Worm (Caenorhabditis elegans) whole organism, L4 larva: ENCODE results near the gene glb-21.

Experiments
- F49E8.2 ChIP-seq: sonication (generic microtip); optimal IDR thresholded peaks from 2 replicates; lab custom pipeline; 2016; ENCODE audit warnings: missing compliant biosample characterization, mild to moderate bottlenecking, missing genetic modification characterization, borderline replicate concordance
- Y105C5A.15 ChIP-seq: fragments of 200-800 bp; sonication (Bioruptor generic); IDR thresholded peaks from 2 replicates; pipeline ENCODE4 v1.3.6; 2022; ENCODE audit warnings: missing genetic modification characterization, missing compliant biosample characterization
- Y5F2A.4 ChIP-seq: fragments of 200-800 bp; sonication (Bioruptor generic); optimal IDR thresholded peaks from 2 replicates; lab custom pipeline; 2018; ENCODE audit warnings: mild to moderate bottlenecking, missing genetic modification characterization, missing compliant biosample characterization
- Y75B8A.6 ChIP-seq: fragments of 200-800 bp; sonication (Bioruptor generic); IDR thresholded peaks from 2 replicates; pipeline ENCODE4 v1.3.6; 2022; ENCODE audit warnings: missing genetic modification reagents, missing genetic modification characterization, missing compliant biosample characterization
- ZK337.2 ChIP-seq: fragments of 200-800 bp; sonication (Bioruptor generic); IDR thresholded peaks from 2 replicates; pipeline ENCODE4 v1.3.6; 2022; ENCODE audit warnings: missing genetic modification reagents, missing genetic modification characterization, missing compliant biosample characterization
- ZK546.5 ChIP-seq, 2 experiments: sonication (generic microtip); optimal IDR thresholded peaks; 2 replicates each; lab custom pipeline; 2017; ENCODE audit warnings: missing biosample characterization in 2 of 2, missing genetic modification characterization in 2 of 2
- ceh-20 ChIP-seq: fragments of 200-800 bp; sonication (Bioruptor generic); IDR thresholded peaks from 2 replicates; pipeline ENCODE4 v1.3.6; 2022; ENCODE audit warnings: missing genetic modification reagents, missing genetic modification characterization, missing compliant biosample characterization
- ceh-62 ChIP-seq: sonication (generic microtip); optimal IDR thresholded peaks from 2 replicates; lab custom pipeline; 2017; ENCODE audit warnings: missing biosample characterization, missing genetic modification characterization
- daf-19 ChIP-seq: fragments of 200-800 bp; sonication (Bioruptor generic); conservative IDR thresholded peaks from 2 replicates; pipeline ENCODE4 v1.3.6; 2022; ENCODE audit warnings: missing genetic modification characterization, missing compliant biosample characterization
- dmd-6 ChIP-seq: fragments of 200-800 bp; sonication (Bioruptor generic); IDR thresholded peaks from 2 replicates; pipeline ENCODE4 v1.3.6; 2022; ENCODE audit warnings: missing genetic modification reagents, missing genetic modification characterization, missing compliant biosample characterization
- dpl-1 ChIP-seq: fragments of 150-350 bp; optimal IDR thresholded peaks from 2 replicates; lab custom pipeline; 2014; ENCODE audit warnings: missing biosample characterization, missing genetic modification reagents, missing genetic modification characterization
- duxl-1 ChIP-seq: sonication (generic microtip); optimal IDR thresholded peaks from 2 replicates; lab custom pipeline; 2016; ENCODE audit warnings: mild to moderate bottlenecking, missing genetic modification characterization, moderate library complexity, missing compliant biosample characterization; ENCODE audit not compliant: poor library complexity
- hlh-11 ChIP-seq: fragments of 200-800 bp; sonication (Bioruptor generic); optimal IDR thresholded peaks from 2 replicates; lab custom pipeline; 2018; ENCODE audit warnings: mild to moderate bottlenecking, missing genetic modification characterization, missing compliant biosample characterization
- hmg-1.1 ChIP-seq: fragments of 200-800 bp; sonication (Bioruptor generic); IDR thresholded peaks from 2 replicates; pipeline ENCODE4 v1.3.6; 2022; ENCODE audit warnings: missing genetic modification reagents, missing genetic modification characterization, missing compliant biosample characterization
- lim-7 ChIP-seq: fragments of 200-800 bp; sonication (Bioruptor generic); IDR thresholded peaks from 2 replicates; pipeline ENCODE4 v1.3.6; 2022; ENCODE audit warnings: missing genetic modification characterization, missing compliant biosample characterization
- lin-1 ChIP-seq: fragments of 200-800 bp; sonication (Bioruptor generic); IDR thresholded peaks from 2 replicates; pipeline ENCODE4 v1.3.6; 2022; ENCODE audit warnings: missing genetic modification reagents, missing genetic modification characterization, missing compliant biosample characterization
- lin-13 ChIP-seq: fragments of 150-350 bp; optimal IDR thresholded peaks from 2 replicates; lab custom pipeline; 2014; ENCODE audit warnings: missing biosample characterization, missing genetic modification reagents, missing genetic modification characterization
- lin-29 ChIP-seq: fragments of 200-800 bp; sonication (Bioruptor generic); IDR thresholded peaks from 2 replicates; pipeline ENCODE4 v1.3.6; 2022; ENCODE audit warnings: missing genetic modification reagents, missing genetic modification characterization, missing compliant biosample characterization
- mdt-29 ChIP-seq: fragments of 200-800 bp; sonication (Bioruptor generic); IDR thresholded peaks from 2 replicates; pipeline ENCODE4 v1.3.6; 2022; ENCODE audit warnings: missing genetic modification reagents, missing genetic modification characterization, missing compliant biosample characterization
- nhr-28 ChIP-seq: fragments of 150-350 bp; optimal IDR thresholded peaks from 2 replicates; lab custom pipeline; 2014; ENCODE audit warnings: missing biosample characterization, missing genetic modification characterization
- nhr-6 ChIP-seq: fragments of 150-350 bp; optimal IDR thresholded peaks from 2 replicates; lab custom pipeline; 2014; ENCODE audit warnings: missing biosample characterization, missing genetic modification characterization
- nhr-77 ChIP-seq: fragments of 150-350 bp; optimal IDR thresholded peaks from 2 replicates; lab custom pipeline; 2014; ENCODE audit warnings: missing biosample characterization, missing genetic modification characterization
- pha-4 ChIP-seq, 2 experiments: fragments of 150-350 bp in 1 of 2; fragments of 200-800 bp in 1 of 2; sonication (Bioruptor generic) in 1 of 2; IDR thresholded peaks in 1 of 2; optimal IDR thresholded peaks in 1 of 2; 2 replicates each; pipeline versions ENCODE4 v1.3.6 to Lab custom; 2014 to 2022; ENCODE audit warnings: missing genetic modification characterization in 2 of 2, missing genetic modification reagents in 2 of 2, missing biosample characterization in 1 of 2, missing compliant biosample characterization in 1 of 2
- pqm-1 ChIP-seq: sonication (generic microtip); optimal IDR thresholded peaks from 2 replicates; lab custom pipeline; 2017; ENCODE audit warnings: missing biosample characterization, missing genetic modification characterization
- sdz-12 ChIP-seq: fragments of 200-800 bp; sonication (Bioruptor generic); optimal IDR thresholded peaks from 2 replicates; lab custom pipeline; 2018; ENCODE audit warnings: mild to moderate bottlenecking, missing genetic modification characterization, missing compliant biosample characterization
- snpc-1.2 ChIP-seq: fragments of 200-800 bp; sonication (Bioruptor generic); IDR thresholded peaks from 2 replicates; pipeline ENCODE4 v1.3.6; 2022; ENCODE audit warnings: missing genetic modification reagents, missing genetic modification characterization, missing compliant biosample characterization
- tag-97 ChIP-seq: fragments of 200-800 bp; sonication (Bioruptor generic); IDR thresholded peaks from 2 replicates; pipeline ENCODE4 v1.3.6; 2022; ENCODE audit warnings: missing genetic modification characterization, missing compliant biosample characterization
- unc-130 ChIP-seq: sonication (generic microtip); optimal IDR thresholded peaks from 2 replicates; lab custom pipeline; 2016; ENCODE audit warnings: missing genetic modification reagents, missing genetic modification characterization, missing compliant biosample characterization
- unc-62 ChIP-seq, 3 experiments: fragments of 150-350 bp in 1 of 3; sonication (generic microtip); optimal IDR thresholded peaks in 2 of 3; peaks in 1 of 3; 1 replicate in 1 of 3; 2 replicates in 2 of 3; lab custom pipeline; 2014 to 2017; ENCODE audit warnings: missing biosample characterization in 3 of 3, missing genetic modification characterization in 3 of 3, missing genetic modification reagents in 3 of 3, missing genotype in 1 of 3
- vab-7 ChIP-seq: fragments of 200-800 bp; sonication (Bioruptor generic); IDR thresholded peaks from 2 replicates; pipeline ENCODE4 v1.3.6; 2022; ENCODE audit warnings: missing genetic modification reagents, missing genetic modification characterization, missing compliant biosample characterization
- zag-1 ChIP-seq: fragments of 150-350 bp; optimal IDR thresholded peaks from 2 replicates; lab custom pipeline; 2014; ENCODE audit warnings: missing biosample characterization, missing genetic modification characterization
- zfp-2 ChIP-seq: sonication (generic microtip); optimal IDR thresholded peaks from 2 replicates; lab custom pipeline; 2016; ENCODE audit warnings: mild to moderate bottlenecking, missing genetic modification characterization, missing compliant biosample characterization

Gene glb-21

ce11 chrIV:10680379-10680778 is 31.2 kb downstream of the glb-21 start, which contains the start of gene K08C7.4:
Gene K08C7.4 (minus strand): TSS chrIV:10680479.
- TF ChIP-seq lin-29 (GFP tag; lab: Robert Waterston, UW), result no peak
- no peak for TF ChIP-seq mdt-29 (GFP tag; lab: Robert Waterston, UW)
- no peak for TF ChIP-seq Y75B8A.6 (GFP tag; lab: Robert Waterston, UW)

ce11 chrIV:10668561-10668960 is 43.0 kb downstream of the glb-21 start:
- TF ChIP-seq tag-97 (no peak), Y5F2A.4 (GFP tag; lab: Kevin White, UChicago) (no peak), snpc-1.2 (no peak), sdz-12 (GFP tag; lab: Kevin White, UChicago) (no peak), dpl-1 (GFP tag; lab: Kevin White, UChicago) (no peak), pha-4 (GFP tag; IDR thresholded peaks at IDR 0.05; lab: Robert Waterston, UW) (no peak), pha-4 (tag; optimal IDR thresholded peaks at IDR 0.05; lab: Kevin White, UChicago) (no peak), ZK337.2 (GFP tag; lab: Robert Waterston, UW) (no peak), unc-62 (GFP tag; optimal IDR thresholded peaks at IDR 0.05 in 1 of 2; lab: Kevin White, UChicago) (peak in 1 of 2 experiments; percentile 99), unc-62 (tag; optimal IDR thresholded peaks at IDR 0.05; lab: Kevin White, UChicago) (no peak), Y105C5A.15 (GFP tag; lab: Robert Waterston, UW) (no peak)

ce11 chrIV:10666523-10666922 is 45.1 kb downstream of the glb-21 start, which contains the start of gene epi-1:
Gene epi-1 (plus strand): TSS chrIV:10666823.
- TF ChIP-seq nhr-77 (tag; lab: Kevin White, UChicago), result no peak
- no peak for TF ChIP-seq F49E8.2 (tag; lab: Kevin White, UChicago)
- no peak for TF ChIP-seq duxl-1 (tag; lab: Kevin White, UChicago)
- no peak for TF ChIP-seq unc-130 (GFP tag; lab: Kevin White, UChicago)

ce11 chrIV:10664134-10664533 is 47.5 kb downstream of the glb-21 start, which contains the start of gene K08C7.7:
Gene K08C7.7 (plus strand): TSS chrIV:10664434.
- no peak for TF ChIP-seq daf-19
- TF ChIP-seq nhr-77 (tag; lab: Kevin White, UChicago), result no peak
- TF ChIP-seq dmd-6, result no peak
- no peak for TF ChIP-seq nhr-6

ce11 chrIV:10661760-10662159 is 49.8 kb downstream of the glb-21 start, which contains the start of gene fmo-1:
Gene fmo-1 (plus strand): TSS chrIV:10661857.
- no peak for TF ChIP-seq snpc-1.2
- TF ChIP-seq ceh-20 (GFP tag; lab: Robert Waterston, UW), result no peak
- peak; percentile 50 for TF ChIP-seq pqm-1 (tag; lab: Kevin White, UChicago)
- peak; percentile 16 for TF ChIP-seq hlh-11
- TF ChIP-seq tag-97, result no peak
- no peak for TF ChIP-seq zag-1 (tag; lab: Kevin White, UChicago)
- TF ChIP-seq nhr-28 (tag; lab: Kevin White, UChicago), result peak; percentile 60

ce11 chrIV:10661072-10661471 is 50.5 kb downstream of the glb-21 start:
- TF ChIP-seq lin-13 (GFP tag; lab: Kevin White, UChicago) (no peak), lim-7 (no peak), hmg-1.1 (GFP tag; lab: Robert Waterston, UW) (no peak), lin-1 (GFP tag; lab: Robert Waterston, UW) (no peak), duxl-1 (tag; lab: Kevin White, UChicago) (no peak), zfp-2 (tag; lab: Kevin White, UChicago) (no peak), unc-62 (GFP tag; optimal IDR thresholded peaks at IDR 0.05 in 1 of 2; lab: Kevin White, UChicago) (peak in 1 of 2 experiments; percentile 79), unc-62 (tag; optimal IDR thresholded peaks at IDR 0.05; lab: Kevin White, UChicago) (no peak), nhr-28 (tag; lab: Kevin White, UChicago) (peak; percentile 18), ceh-62 (tag; lab: Kevin White, UChicago) (no peak), ZK546.5 (tag; optimal IDR thresholded peaks at IDR 0.05; lab: Kevin White, UChicago) (no peak), vab-7 (GFP tag; lab: Robert Waterston, UW) (no peak)
- TF ChIP-seq, all 104 proteins: peak for 2
